Fruit fly (Drosophila melanogaster) whole organism, wandering third instar larva: ENCODE data around the gene Adsl.

Experiments
- Abd-B ChIP-seq: fragments of >200 bp; optimal IDR thresholded peaks from 2 replicates; lab custom pipeline; 2017; ENCODE audit warnings: missing biosample characterization, missing genetic modification characterization
- CG32264 ChIP-seq: fragments of 200-800 bp; sonication (Bioruptor generic); optimal IDR thresholded peaks from 2 replicates; lab custom pipeline; 2016; ENCODE audit warnings: missing biosample characterization, missing genetic modification characterization
- CG9705 ChIP-seq: fragments of 200-800 bp; sonication (Bioruptor generic); optimal IDR thresholded peaks from 2 replicates; lab custom pipeline; 2018; ENCODE audit warnings: missing biosample characterization, mild to moderate bottlenecking, missing genetic modification characterization
- CrebA ChIP-seq: fragments of 200-800 bp; sonication (Bioruptor generic); optimal IDR thresholded peaks from 2 replicates; lab custom pipeline; 2016; ENCODE audit warnings: missing biosample characterization, mild to moderate bottlenecking, missing genetic modification characterization, borderline replicate concordance
- Dfd ChIP-seq: fragments of >200 bp; optimal IDR thresholded peaks from 2 replicates; lab custom pipeline; 2017; ENCODE audit warnings: missing biosample characterization, missing genetic modification characterization
- Dif ChIP-seq: fragments of 200-275, 200-300 bp; sonication (Bioruptor generic); optimal IDR thresholded peaks from 2 replicates; lab custom pipeline; 2018; ENCODE audit warnings: missing biosample characterization, missing genetic modification characterization; ENCODE audit not compliant: partially characterized antibody
- GATAd ChIP-seq: sonication (Bioruptor generic); optimal IDR thresholded peaks from 2 replicates; lab custom pipeline; 2016; ENCODE audit warnings: missing biosample characterization, missing genetic modification characterization
- HLH106 ChIP-seq: fragments of 200-800 bp; optimal IDR thresholded peaks from 3 replicates; lab custom pipeline; 2019; ENCODE audit warnings: missing biosample characterization, mild to moderate bottlenecking, missing genetic modification characterization, moderate library complexity
- Hnf4 ChIP-seq: fragments of 200-800 bp; sonication (Bioruptor generic); optimal IDR thresholded peaks from 2 replicates; lab custom pipeline; 2016; ENCODE audit warnings: missing biosample characterization, mild to moderate bottlenecking, missing genetic modification characterization
- Hr78 ChIP-seq: fragments of >200 bp; optimal IDR thresholded peaks from 2 replicates; lab custom pipeline; 2017; ENCODE audit warnings: missing biosample characterization, missing genetic modification characterization
- Hr83 ChIP-seq: fragments of 200-300 bp; sonication (Bioruptor generic); optimal IDR thresholded peaks from 2 replicates; lab custom pipeline; 2016; ENCODE audit warnings: missing biosample characterization, mild to moderate bottlenecking, missing genetic modification characterization, moderate library complexity; ENCODE audit not compliant: poor library complexity, severe bottlenecking
- Jra ChIP-seq: sonication (Bioruptor generic); optimal IDR thresholded peaks from 2 replicates; lab custom pipeline; 2016; ENCODE audit warnings: missing biosample characterization, missing genetic modification characterization
- Mio ChIP-seq: sonication (Bioruptor generic); optimal IDR thresholded peaks from 2 replicates; lab custom pipeline; 2016; ENCODE audit warnings: missing biosample characterization, missing genetic modification characterization
- Myc ChIP-seq: fragments of >200 bp; optimal IDR thresholded peaks from 2 replicates; lab custom pipeline; 2017
- N ChIP-seq: fragments of >200 bp; optimal IDR thresholded peaks from 2 replicates; lab custom pipeline; 2018; ENCODE audit warnings: missing biosample characterization, missing external identifiers, missing genetic modification characterization
- OdsH ChIP-seq: fragments of 200-800 bp; sonication (Bioruptor generic); optimal IDR thresholded peaks from 2 replicates; lab custom pipeline; 2016; ENCODE audit warnings: missing biosample characterization, mild to moderate bottlenecking, missing genetic modification characterization
- Rel ChIP-seq, 2 experiments: fragments of 200-800 bp; sonication (Bioruptor generic) in 1 of 2; optimal IDR thresholded peaks; 2 replicates in 1 of 2; 3 replicates in 1 of 2; lab custom pipeline; 2016 to 2019; ENCODE audit warnings: mild to moderate bottlenecking in 2 of 2, missing biosample characterization in 2 of 2, missing genetic modification characterization in 2 of 2, moderate library complexity in 1 of 2
- Sp1 ChIP-seq: fragments of 200-800 bp; sonication (Bioruptor generic); optimal IDR thresholded peaks from 3 replicates; lab custom pipeline; 2019; ENCODE audit warnings: missing biosample characterization, mild to moderate bottlenecking, missing genetic modification characterization, moderate library complexity
- Vsx2 ChIP-seq: fragments of 200-300, 225-300 bp; sonication (Bioruptor generic); optimal IDR thresholded peaks from 2 replicates; lab custom pipeline; 2018; ENCODE audit warnings: missing biosample characterization, missing genetic modification characterization; ENCODE audit not compliant: partially characterized antibody
- br ChIP-seq: fragments of 200-800 bp; sonication (Bioruptor generic); optimal IDR thresholded peaks from 2 replicates; lab custom pipeline; 2016; ENCODE audit warnings: missing biosample characterization, missing genetic modification characterization
- brk ChIP-seq: fragments of 200-800 bp; sonication (Bioruptor generic); optimal IDR thresholded peaks from 2 replicates; lab custom pipeline; 2016; ENCODE audit warnings: missing biosample characterization, mild to moderate bottlenecking, missing genetic modification characterization
- dl ChIP-seq, 2 experiments: fragments of 175-275, 200-275 bp in 1 of 2; fragments of 200-275 bp in 1 of 2; sonication (Bioruptor generic); optimal IDR thresholded peaks; lab custom pipeline; 2018; ENCODE audit warnings: mild to moderate bottlenecking in 2 of 2, missing biosample characterization in 2 of 2, missing genetic modification characterization in 2 of 2, moderate library complexity in 2 of 2; ENCODE audit not compliant: partially characterized antibody in 2 of 2, insufficient read depth in 1 of 2
- dmrt93B ChIP-seq: fragments of 200-800 bp; sonication (Bioruptor generic); optimal IDR thresholded peaks from 2 replicates; lab custom pipeline; 2018; ENCODE audit warnings: missing biosample characterization, mild to moderate bottlenecking, missing genetic modification characterization
- dsf ChIP-seq: sonication (Bioruptor generic); optimal IDR thresholded peaks from 2 replicates; lab custom pipeline; 2016; ENCODE audit warnings: missing biosample characterization, missing genetic modification characterization, borderline replicate concordance
- ey ChIP-seq: fragments of 200-800 bp; sonication (Bioruptor generic); optimal IDR thresholded peaks from 2 replicates; lab custom pipeline; 2016; ENCODE audit warnings: missing biosample characterization, missing genetic modification characterization
- foxo ChIP-seq, 2 experiments: fragments of 200-800 bp; sonication (Bioruptor generic); optimal IDR thresholded peaks; 2 replicates in 1 of 2; 3 replicates in 1 of 2; lab custom pipeline; 2016 to 2017; ENCODE audit warnings: missing biosample characterization in 2 of 2, missing genetic modification characterization in 2 of 2
- fru ChIP-seq: fragments of 200-800 bp; sonication (Bioruptor generic); optimal IDR thresholded peaks from 3 replicates; lab custom pipeline; 2016; ENCODE audit warnings: missing biosample characterization, mild to moderate bottlenecking, missing genetic modification characterization
- h ChIP-seq: fragments of 200-800 bp; sonication (Bioruptor generic); optimal IDR thresholded peaks from 3 replicates; lab custom pipeline; 2016; ENCODE audit warnings: missing biosample characterization, mild to moderate bottlenecking, missing genetic modification characterization
- jim ChIP-seq: fragments of 175-275, 200-325 bp; sonication (Bioruptor generic); optimal IDR thresholded peaks from 2 replicates; lab custom pipeline; 2016; ENCODE audit warnings: missing biosample characterization, mild to moderate bottlenecking, missing genetic modification characterization
- lola ChIP-seq: fragments of >200 bp; optimal IDR thresholded peaks from 2 replicates; lab custom pipeline; 2017; ENCODE audit warnings: missing biosample characterization, missing genetic modification characterization
- pan ChIP-seq: fragments of >200 bp; optimal IDR thresholded peaks from 2 replicates; lab custom pipeline; 2017
- psq ChIP-seq: fragments of 200-800 bp; sonication (Bioruptor generic); optimal IDR thresholded peaks from 3 replicates; lab custom pipeline; 2017; ENCODE audit warnings: missing biosample characterization, mild to moderate bottlenecking, missing genetic modification characterization, moderate library complexity
- rgr ChIP-seq: fragments of 200-800 bp; sonication (Bioruptor generic); optimal IDR thresholded peaks from 3 replicates; lab custom pipeline; 2016; ENCODE audit warnings: missing biosample characterization, mild to moderate bottlenecking, missing genetic modification characterization
- sage ChIP-seq: fragments of 200-800 bp; sonication (Bioruptor generic); optimal IDR thresholded peaks from 2 replicates; lab custom pipeline; 2016; ENCODE audit warnings: missing biosample characterization, mild to moderate bottlenecking, missing genetic modification characterization
- sv ChIP-seq: fragments of 200-800 bp; sonication (Bioruptor generic); optimal IDR thresholded peaks from 3 replicates; lab custom pipeline; 2016; ENCODE audit warnings: missing biosample characterization, missing genetic modification characterization
- tai ChIP-seq: sonication (Bioruptor generic); optimal IDR thresholded peaks from 2 replicates; lab custom pipeline; 2016; ENCODE audit warnings: missing biosample characterization, missing genetic modification characterization
- usp ChIP-seq: fragments of >200 bp; optimal IDR thresholded peaks from 2 replicates; lab custom pipeline; 2017; ENCODE audit warnings: missing biosample characterization, missing genetic modification characterization
- woc ChIP-seq: sonication (Bioruptor generic); optimal IDR thresholded peaks from 2 replicates; lab custom pipeline; 2016; ENCODE audit warnings: missing biosample characterization, mild to moderate bottlenecking, missing genetic modification characterization

The Adsl gene

dm6 chr3R:17065018-17065784 lies 44.3 kb upstream of the Adsl start:
- TF ChIP-seq usp (GFP tag; lab: Kevin White, UChicago), result no peak
- no peak for TF ChIP-seq Abd-B (GFP tag; lab: Kevin White, UChicago)
- TF ChIP-seq foxo (GFP tag; optimal IDR thresholded peaks at IDR 0.05; lab: Kevin White, UChicago), result peak; percentile 89 to 97
- TF ChIP-seq Dif (GFP tag; lab: Kevin White, UChicago), result peak; percentile 90
- TF ChIP-seq Hr83 (GFP tag; lab: Kevin White, UChicago), result peak; percentile 80
- TF ChIP-seq Myc (lab: Kevin White, UChicago), result no peak
- peak; percentile 94 for TF ChIP-seq sage (GFP tag; lab: Kevin White, UChicago)
- TF ChIP-seq Hr78 (GFP tag; lab: Kevin White, UChicago), result no peak
- peak; percentile 76 for TF ChIP-seq Jra (GFP tag; lab: Kevin White, UChicago)
- TF ChIP-seq dsf, result peak; percentile 73
- TF ChIP-seq CG9705 (GFP tag; lab: Kevin White, UChicago), result peak; percentile 77
- TF ChIP-seq Hnf4 (GFP tag; lab: Kevin White, UChicago), result peak; percentile 91
- TF ChIP-seq brk (GFP tag; lab: Kevin White, UChicago), result peak; percentile 96
- peak; percentile 14 for TF ChIP-seq jim
- TF ChIP-seq HLH106 (tag; lab: Kevin White, UChicago), result peak; percentile 94
- TF ChIP-seq sv (GFP tag; lab: Kevin White, UChicago), result peak; percentile 90
- peak; percentile 62 for TF ChIP-seq Vsx2
- peak; percentile 46 for TF ChIP-seq GATAd (GFP tag; lab: Kevin White, UChicago)
- peak; percentile 61 for TF ChIP-seq Mio
- no peak for TF ChIP-seq Dfd (GFP tag; lab: Kevin White, UChicago)
- no peak for TF ChIP-seq CrebA (GFP tag; lab: Kevin White, UChicago)
- peak; percentile 74 to 90 for TF ChIP-seq dl (GFP tag; optimal IDR thresholded peaks at IDR 0.05; lab: Kevin White, UChicago; ENCODE audit: insufficient read depth in 1 of 2, partially characterized antibody in 2 of 2)
- TF ChIP-seq h (GFP tag; lab: Kevin White, UChicago), result peak; percentile 98
- peak; percentile 86 for TF ChIP-seq CG32264 (GFP tag; lab: Kevin White, UChicago)
- peak; percentile 84 for TF ChIP-seq dmrt93B
- peak; percentile 98 for TF ChIP-seq fru
- TF ChIP-seq ey (GFP tag; lab: Kevin White, UChicago), result peak; percentile 98
- no peak for TF ChIP-seq lola (GFP tag; lab: Kevin White, UChicago)
- peak; percentile 95 for TF ChIP-seq psq (GFP tag; lab: Kevin White, UChicago)
- peak; percentile 97 for TF ChIP-seq OdsH (GFP tag; lab: Kevin White, UChicago)
- TF ChIP-seq Sp1, result peak; percentile 95
- TF ChIP-seq rgr, result peak; percentile 95
- TF ChIP-seq woc (GFP tag; lab: Kevin White, UChicago), result peak; percentile 97
- TF ChIP-seq pan (lab: Kevin White, UChicago), result no peak
- peak; percentile 82 for TF ChIP-seq tai
- TF ChIP-seq Rel (GFP tag; optimal IDR thresholded peaks at IDR 0.05; lab: Kevin White, UChicago), result peak; percentile 92
- TF ChIP-seq Rel (tag; optimal IDR thresholded peaks at IDR 0.05; lab: Kevin White, UChicago), result peak; percentile 71
- peak; percentile 98 for TF ChIP-seq br (GFP tag; lab: Kevin White, UChicago)
- TF ChIP-seq N, result no peak

DNA sequence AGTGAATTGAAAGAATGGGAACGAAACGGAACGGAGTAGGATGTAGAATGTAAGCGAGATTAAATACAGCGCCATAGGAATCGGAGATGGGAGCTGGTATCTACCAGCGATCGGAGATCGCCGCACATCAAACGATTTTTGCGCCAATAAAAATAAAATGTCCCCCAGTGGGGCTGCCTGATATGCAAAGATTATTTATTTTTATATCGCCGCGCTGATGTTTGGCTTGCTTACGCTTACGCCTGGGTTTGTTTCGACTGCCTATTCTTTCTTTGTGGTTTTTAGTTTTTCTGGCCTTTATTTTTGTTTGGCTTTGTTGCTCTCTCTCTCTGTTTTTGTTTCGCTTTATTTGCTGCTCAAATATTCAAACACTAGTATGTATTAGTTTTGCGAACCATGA lies 42.8 kb upstream of the Adsl start:
- no peak for TF ChIP-seq br (GFP tag; lab: Kevin White, UChicago)
- no peak for TF ChIP-seq HLH106 (tag; lab: Kevin White, UChicago)
- no peak for TF ChIP-seq Dfd (GFP tag; lab: Kevin White, UChicago)
- no peak for TF ChIP-seq CG32264 (GFP tag; lab: Kevin White, UChicago)
- TF ChIP-seq CG9705 (GFP tag; lab: Kevin White, UChicago), result no peak
- no peak for TF ChIP-seq tai
- no peak for TF ChIP-seq sage (GFP tag; lab: Kevin White, UChicago)
- TF ChIP-seq Rel (GFP tag; optimal IDR thresholded peaks at IDR 0.05; lab: Kevin White, UChicago), result no peak
- TF ChIP-seq Rel (tag; optimal IDR thresholded peaks at IDR 0.05; lab: Kevin White, UChicago), result no peak
- TF ChIP-seq CrebA (GFP tag; lab: Kevin White, UChicago), result no peak
- no peak for TF ChIP-seq foxo (GFP tag; optimal IDR thresholded peaks at IDR 0.05; lab: Kevin White, UChicago)
- no peak for TF ChIP-seq OdsH (GFP tag; lab: Kevin White, UChicago)
- no peak for TF ChIP-seq usp (GFP tag; lab: Kevin White, UChicago)
- no peak for TF ChIP-seq Sp1
- TF ChIP-seq GATAd (GFP tag; lab: Kevin White, UChicago), result no peak
- TF ChIP-seq, all 38 proteins: peak for 0
